Fruit fly (Drosophila melanogaster) whole organism: Measurements from ENCODE around the gene CG11560.

Source experiments
- CG8478 ChIP-seq: fragments of >200 bp; optimal IDR thresholded peaks from 2 replicates; lab custom pipeline; 2018; ENCODE audit warnings: inconsistent platforms
- Dll ChIP-seq: fragments of >200 bp; optimal IDR thresholded peaks from 2 replicates; lab custom pipeline; 2017
- pan ChIP-seq: fragments of >200 bp; optimal IDR thresholded peaks from 2 replicates; lab custom pipeline; 2017
- psq ChIP-seq: fragments of >200 bp; optimal IDR thresholded peaks from 2 replicates; lab custom pipeline; 2017
- usp ChIP-seq: fragments of >200 bp; optimal IDR thresholded peaks from 2 replicates; lab custom pipeline; 2017; ENCODE audit warnings: missing biosample characterization, missing genetic modification characterization, mixed read lengths

DNA sequence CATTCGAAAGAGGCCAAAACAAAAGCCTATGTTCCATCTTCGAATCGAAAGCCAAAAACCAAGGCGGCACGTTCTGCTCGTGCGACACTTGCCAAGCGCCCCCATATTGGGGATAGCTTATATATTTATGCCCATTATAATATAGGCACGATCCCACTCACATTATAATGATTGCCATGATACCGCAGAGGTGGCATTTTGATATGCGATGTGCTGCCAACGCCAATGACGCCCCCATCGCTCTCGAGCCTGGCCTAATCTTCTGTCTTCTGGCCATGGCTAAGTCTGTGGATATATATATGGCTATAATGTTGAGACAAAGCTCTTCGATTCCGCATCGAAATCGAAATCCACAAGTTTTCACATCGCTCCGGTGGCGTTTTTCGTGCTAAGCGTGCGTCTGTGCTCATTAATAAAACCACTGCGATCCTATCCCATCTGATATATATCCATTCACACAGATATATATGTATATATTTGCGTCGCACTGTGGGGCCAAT, 26.9 kb upstream of the CG11560 start:
- TF ChIP-seq CG8478 (lab: Kevin White, UChicago), result no peak
- no peak for TF ChIP-seq psq (lab: Kevin White, UChicago)
- no peak for TF ChIP-seq Dll
- TF ChIP-seq usp (GFP tag; lab: Kevin White, UChicago), result no peak
- TF ChIP-seq pan, result no peak
